Worm (Caenorhabditis elegans) whole organism, midembryonic: ENCODE results near the gene sfxn-1.3.
"Not testable (repeated sequence)": the region's sequence is repeated elsewhere in the genome, so short reads cannot be mapped to it uniquely, and the experiment has no call there.

ENCODE experiments used
- cog-1 ChIP-seq: sonication (generic microtip); optimal IDR thresholded peaks from 2 replicates; lab custom pipeline; 2016; ENCODE audit warnings: missing genetic modification characterization, missing compliant biosample characterization
- klf-2 ChIP-seq: fragments of 200-800 bp; sonication (Bioruptor generic); conservative IDR thresholded peaks from 2 replicates; pipeline ENCODE4 v1.3.6; 2022; ENCODE audit warnings: missing genetic modification reagents, missing genetic modification characterization, missing compliant biosample characterization
- med-1 ChIP-seq: sonication (generic microtip); optimal IDR thresholded peaks from 2 replicates; lab custom pipeline; 2017; ENCODE audit warnings: missing genetic modification characterization, mild to moderate bottlenecking, missing compliant biosample characterization, antibody characterized with exemption, missing genetic modification reagents; ENCODE audit not compliant: insufficient read depth
- ref-1 ChIP-seq: fragments of 200-800 bp; sonication (Bioruptor generic); conservative IDR thresholded peaks from 2 replicates; pipeline ENCODE4 v1.3.6; 2022; ENCODE audit warnings: missing genetic modification reagents, missing genetic modification characterization, missing compliant biosample characterization
- tab-1 ChIP-seq: fragments of 200-800 bp; sonication (Bioruptor generic); IDR thresholded peaks from 2 replicates; pipeline ENCODE4 v1.3.6; 2022; ENCODE audit warnings: missing genetic modification characterization, missing compliant biosample characterization

ce11 chrV:15767385-15767784, 40.7 kb downstream of the sfxn-1.3 start:
- TF ChIP-seq ref-1 (GFP tag; lab: Robert Waterston, UW): 0 out of 2 replicates have a peak, but pooled peaks have one; percentile 11
- TF ChIP-seq med-1; cog-1 (tag; lab: Kevin White, UChicago); klf-2 (GFP tag; lab: Robert Waterston, UW): not testable (repeated sequence)
- TF ChIP-seq tab-1: peak; percentile 75
